Fruit fly (Drosophila melanogaster) whole organism, embryonic: ENCODE data around the gene CG15528.

Experiments
- Bdp1 ChIP-seq: fragments of 200-800 bp; sonication (Bioruptor generic); optimal IDR thresholded peaks from 3 replicates; lab custom pipeline; 2016; ENCODE audit warnings: missing biosample characterization, missing genetic modification characterization
- CG10431 ChIP-seq: fragments of 200-800 bp; sonication (Bioruptor generic); optimal IDR thresholded peaks from 3 replicates; lab custom pipeline; 2018; ENCODE audit warnings: missing biosample characterization, mild to moderate bottlenecking, missing genetic modification characterization
- CG11456 ChIP-seq: fragments of 200-800 bp; sonication (Bioruptor generic); IDR thresholded peaks from 3 replicates; pipeline ENCODE4 v1.3.6; 2022; ENCODE audit warnings: missing biosample characterization, missing genetic modification characterization
- CG11504 ChIP-seq: fragments of 200-800 bp; sonication (Bioruptor generic); optimal IDR thresholded peaks from 3 replicates; lab custom pipeline; 2019; ENCODE audit warnings: missing biosample characterization, mild to moderate bottlenecking, missing genetic modification characterization, moderate library complexity
- CG12104 ChIP-seq: fragments of 200-800 bp; sonication (Bioruptor generic); optimal IDR thresholded peaks from 3 replicates; lab custom pipeline; 2016; ENCODE audit warnings: missing biosample characterization, missing genetic modification characterization
- CG12155 ChIP-seq: fragments of 200-800 bp; sonication (Bioruptor generic); optimal IDR thresholded peaks from 3 replicates; lab custom pipeline; 2016; ENCODE audit warnings: missing biosample characterization, missing genetic modification characterization
- CG12219 ChIP-seq: fragments of 200-800 bp; sonication (Bioruptor generic); optimal IDR thresholded peaks from 3 replicates; lab custom pipeline; 2018; ENCODE audit warnings: missing biosample characterization, mild to moderate bottlenecking, missing genetic modification characterization
- CG13296 ChIP-seq: fragments of 200-800 bp; sonication (Bioruptor generic); optimal IDR thresholded peaks from 3 replicates; lab custom pipeline; 2018; ENCODE audit warnings: missing biosample characterization, mild to moderate bottlenecking, missing genetic modification characterization
- CG13424 ChIP-seq: fragments of 200-800 bp; sonication (Bioruptor generic); optimal IDR thresholded peaks from 2 replicates; lab custom pipeline; 2019; ENCODE audit warnings: missing biosample characterization, mild to moderate bottlenecking, missing genetic modification characterization, moderate library complexity
- CG15269 ChIP-seq: fragments of 200-800 bp; sonication (Bioruptor generic); optimal IDR thresholded peaks from 2 replicates; lab custom pipeline; 2018; ENCODE audit warnings: missing biosample characterization, mild to moderate bottlenecking, missing genetic modification characterization, moderate library complexity
- CG17361 ChIP-seq: fragments of 200-800 bp; sonication (Bioruptor generic); IDR thresholded peaks from 3 replicates; pipeline ENCODE4 v1.3.6; 2022; ENCODE audit warnings: missing biosample characterization, missing genetic modification characterization
- CG17568 ChIP-seq: fragments of 200-800 bp; sonication (Bioruptor generic); optimal IDR thresholded peaks from 2 replicates; lab custom pipeline; 2018; ENCODE audit warnings: missing biosample characterization, mild to moderate bottlenecking, missing genetic modification characterization, moderate library complexity
- CG2202 ChIP-seq: fragments of 200-800 bp; sonication (Bioruptor generic); optimal IDR thresholded peaks from 2 replicates; lab custom pipeline; 2018; ENCODE audit warnings: missing biosample characterization, mild to moderate bottlenecking, missing genetic modification characterization
- CG3065 ChIP-seq: fragments of 200-800 bp; sonication (Bioruptor generic); optimal IDR thresholded peaks from 2 replicates; lab custom pipeline; 2016; ENCODE audit warnings: missing biosample characterization, missing genetic modification characterization
- CG31388 ChIP-seq: fragments of 200-800 bp; sonication (Bioruptor generic); optimal IDR thresholded peaks from 2 replicates; lab custom pipeline; 2016; ENCODE audit warnings: missing biosample characterization, missing genetic modification characterization
- CG31441 ChIP-seq: fragments of 200-800 bp; sonication (Bioruptor generic); IDR thresholded peaks from 2 replicates; pipeline ENCODE4 v1.3.6; 2022; ENCODE audit warnings: missing biosample characterization, missing genetic modification characterization
- CG6654 ChIP-seq: fragments of 200-800 bp; sonication (Bioruptor generic); optimal IDR thresholded peaks from 2 replicates; lab custom pipeline; 2017; ENCODE audit warnings: missing biosample characterization, mild to moderate bottlenecking, missing genetic modification characterization
- CG7745 ChIP-seq: fragments of 200-800 bp; sonication (Bioruptor generic); optimal IDR thresholded peaks from 2 replicates; lab custom pipeline; 2018; ENCODE audit warnings: missing biosample characterization, mild to moderate bottlenecking, missing genetic modification characterization, moderate library complexity
- CG7987 ChIP-seq: fragments of 200-800 bp; sonication (Bioruptor generic); optimal IDR thresholded peaks from 2 replicates; lab custom pipeline; 2018; ENCODE audit warnings: missing biosample characterization, mild to moderate bottlenecking, missing genetic modification characterization, moderate library complexity
- CG8765 ChIP-seq: fragments of 200-800 bp; sonication (Bioruptor generic); IDR thresholded peaks from 2 replicates; pipeline ENCODE4 v1.3.6; 2022; ENCODE audit warnings: missing biosample characterization, missing genetic modification characterization
- Doc2 ChIP-seq: fragments of 200-800 bp; sonication (Bioruptor generic); IDR thresholded peaks from 2 replicates; pipeline ENCODE4 v1.3.6; 2022; ENCODE audit warnings: missing biosample characterization, missing genetic modification characterization
- Dref ChIP-seq: fragments of 200-800 bp; sonication (Bioruptor generic); IDR thresholded peaks from 2 replicates; pipeline ENCODE4 v1.3.6; 2022; ENCODE audit warnings: missing biosample characterization, missing genetic modification characterization
- Ets65A ChIP-seq: fragments of 200-800 bp; sonication (Bioruptor generic); peaks from one replicate; lab custom pipeline; 2016; ENCODE audit warnings: missing biosample characterization, missing genetic modification characterization
- H15 ChIP-seq: fragments of 200-800 bp; sonication (Bioruptor generic); IDR thresholded peaks from 3 replicates; pipeline ENCODE4 v1.3.6; 2022; ENCODE audit warnings: missing biosample characterization, missing genetic modification characterization
- HLH4C ChIP-seq: fragments of 200-800 bp; sonication (Bioruptor generic); IDR thresholded peaks from 3 replicates; pipeline ENCODE4 v1.3.6; 2022; ENCODE audit warnings: missing biosample characterization, missing genetic modification characterization; ENCODE audit not compliant: partially characterized antibody
- HLH54F ChIP-seq: fragments of 200-800 bp; sonication (Bioruptor generic); optimal IDR thresholded peaks from 3 replicates; lab custom pipeline; 2016; ENCODE audit warnings: missing biosample characterization, missing genetic modification characterization
- Hmx ChIP-seq: fragments of 200-800 bp; sonication (Bioruptor generic); optimal IDR thresholded peaks from 2 replicates; lab custom pipeline; 2016; ENCODE audit warnings: missing biosample characterization, missing genetic modification characterization
- Lhr ChIP-seq: fragments of 200-800 bp; sonication (Bioruptor generic); optimal IDR thresholded peaks from 3 replicates; lab custom pipeline; 2017; ENCODE audit warnings: mild to moderate bottlenecking, missing biosample characterization, missing genetic modification reagents, missing genetic modification characterization
- Mad ChIP-seq: fragments of 200-800 bp; sonication (Bioruptor generic); optimal IDR thresholded peaks from 2 replicates; lab custom pipeline; 2016; ENCODE audit warnings: missing biosample characterization, missing genetic modification characterization
- NFAT ChIP-seq: fragments of 200-800 bp; sonication (Bioruptor generic); IDR thresholded peaks from 2 replicates; pipeline ENCODE4 v1.3.6; 2022; ENCODE audit warnings: missing biosample characterization, missing genetic modification characterization
- Nf-YC ChIP-seq: fragments of 200-800 bp; optimal IDR thresholded peaks from 3 replicates; lab custom pipeline; 2019; ENCODE audit warnings: missing biosample characterization, mild to moderate bottlenecking, missing genetic modification characterization, moderate library complexity
- Pdp1 ChIP-seq, 2 experiments: fragments of 200-800 bp; sonication (Bioruptor generic); optimal IDR thresholded peaks; 3 replicates each; lab custom pipeline; 2016; ENCODE audit warnings: missing biosample characterization in 2 of 2, missing genetic modification characterization in 2 of 2, mild to moderate bottlenecking in 1 of 2, moderate library complexity in 1 of 2
- Rfx ChIP-seq: fragments of 200-800 bp; sonication (Bioruptor generic); IDR thresholded peaks from 2 replicates; pipeline ENCODE4 v1.3.6; 2022; ENCODE audit warnings: missing biosample characterization, missing genetic modification characterization
- bbx ChIP-seq: fragments of 200-800 bp; sonication (Bioruptor generic); IDR thresholded peaks from 2 replicates; pipeline ENCODE4 v1.3.6; 2022; ENCODE audit warnings: missing biosample characterization, missing genetic modification characterization; ENCODE audit not compliant: partially characterized antibody
- bowl ChIP-seq: fragments of 200-800 bp; sonication (Bioruptor generic); IDR thresholded peaks from 2 replicates; pipeline ENCODE4 v1.3.6; 2022; ENCODE audit warnings: missing biosample characterization, missing genetic modification characterization
- cad ChIP-seq: fragments of >200 bp; optimal IDR thresholded peaks from 2 replicates; lab custom pipeline; 2017; ENCODE audit warnings: missing biosample characterization, missing genetic modification characterization
- cato ChIP-seq: fragments of 200-800 bp; sonication (Bioruptor generic); optimal IDR thresholded peaks from 2 replicates; lab custom pipeline; 2016; ENCODE audit warnings: missing biosample characterization, missing genetic modification characterization, borderline replicate concordance
- ci ChIP-seq: fragments of 200-800 bp; sonication (Bioruptor generic); IDR thresholded peaks from 3 replicates; pipeline ENCODE4 v1.3.6; 2022; ENCODE audit warnings: missing biosample characterization, missing genetic modification characterization
- corto ChIP-seq: fragments of 200-800 bp; sonication (Bioruptor generic); optimal IDR thresholded peaks from 2 replicates; lab custom pipeline; 2016; ENCODE audit warnings: missing biosample characterization, mild to moderate bottlenecking, missing genetic modification characterization, moderate library complexity
- ems ChIP-seq: fragments of 200-800 bp; sonication (Bioruptor generic); optimal IDR thresholded peaks from 3 replicates; lab custom pipeline; 2016; ENCODE audit warnings: missing biosample characterization, missing genetic modification characterization
- grau ChIP-seq: fragments of 200-800 bp; optimal IDR thresholded peaks from 3 replicates; lab custom pipeline; 2019; ENCODE audit warnings: missing biosample characterization, mild to moderate bottlenecking, missing genetic modification characterization, moderate library complexity
- ham ChIP-seq: fragments of 200-800 bp; sonication (Bioruptor generic); IDR thresholded peaks from 2 replicates; pipeline ENCODE4 v1.3.6; 2022; ENCODE audit warnings: missing biosample characterization, missing genetic modification characterization
- lilli ChIP-seq: fragments of 200-800 bp; sonication (Bioruptor generic); optimal IDR thresholded peaks from 3 replicates; lab custom pipeline; 2016; ENCODE audit warnings: missing biosample characterization, missing genetic modification characterization
- org-1 ChIP-seq: fragments of 200-800 bp; sonication (Bioruptor generic); optimal IDR thresholded peaks from 2 replicates; lab custom pipeline; 2017; ENCODE audit warnings: missing biosample characterization, missing genetic modification characterization
- p53 ChIP-seq: fragments of 200-800 bp; sonication (Bioruptor generic); optimal IDR thresholded peaks from 2 replicates; lab custom pipeline; 2016; ENCODE audit warnings: missing biosample characterization, missing genetic modification characterization
- pho ChIP-seq: fragments of 200-800 bp; sonication (Bioruptor generic); optimal IDR thresholded peaks from 2 replicates; lab custom pipeline; 2016; ENCODE audit warnings: missing biosample characterization, missing genetic modification characterization
- pzg ChIP-seq: fragments of 200-800 bp; sonication (Bioruptor generic); optimal IDR thresholded peaks from 3 replicates; lab custom pipeline; 2018; ENCODE audit warnings: missing biosample characterization, mild to moderate bottlenecking, missing genetic modification characterization, moderate library complexity
- sens-2 ChIP-seq: fragments of 200-800 bp; sonication (Bioruptor generic); IDR thresholded peaks from 2 replicates; pipeline ENCODE4 v1.3.6; 2022; ENCODE audit warnings: missing biosample characterization, missing genetic modification characterization
- shn ChIP-seq: fragments of 200-800 bp; sonication (Bioruptor generic); optimal IDR thresholded peaks from 3 replicates; lab custom pipeline; 2016; ENCODE audit warnings: missing biosample characterization, missing genetic modification characterization
- sr ChIP-seq: fragments of 200-800 bp; sonication (Bioruptor generic); IDR thresholded peaks from 3 replicates; pipeline ENCODE4 v1.3.6; 2022; ENCODE audit warnings: missing biosample characterization, missing genetic modification characterization
- wek ChIP-seq: fragments of 200-800 bp; sonication (Bioruptor generic); optimal IDR thresholded peaks from 3 replicates; lab custom pipeline; 2018; ENCODE audit warnings: missing biosample characterization, mild to moderate bottlenecking, missing genetic modification characterization, moderate library complexity
- wor ChIP-seq: fragments of 200-800 bp; sonication (Bioruptor generic); IDR thresholded peaks from 2 replicates; pipeline ENCODE4 v1.3.6; 2022; ENCODE audit warnings: missing biosample characterization, missing genetic modification characterization
- zen ChIP-seq: fragments of 200-800 bp; sonication (Bioruptor generic); optimal IDR thresholded peaks from 3 replicates; lab custom pipeline; 2018; ENCODE audit warnings: missing biosample characterization, mild to moderate bottlenecking, missing genetic modification characterization, moderate library complexity

Gene CG15528

dm6 chr3R:30039494-30039893 is 12.4 kb downstream of the CG15528 start, which contains the start of the genes janA, Sry-alpha and Sry-beta (continued):
- TF ChIP-seq CG7745 (no peak), CG12104 (GFP tag; lab: Kevin White, UChicago) (no peak), sr (GFP tag; lab: Robert Waterston, UW) (no peak), CG7987 (no peak), Rfx (peak; percentile 44), CG31441 (GFP tag; lab: Robert Waterston, UW) (no peak), CG12219 (GFP tag; lab: Kevin White, UChicago) (no peak), HLH4C (GFP tag; lab: Robert Waterston, UW) (peak; percentile 99), wek (GFP tag; lab: Kevin White, UChicago) (no peak), NFAT (GFP tag; lab: Robert Waterston, UW) (no peak), wor (GFP tag; lab: Robert Waterston, UW) (no peak), CG8765 (GFP tag; lab: Robert Waterston, UW) (no peak), CG17568 (GFP tag; lab: Kevin White, UChicago) (no peak), Mad (GFP tag; lab: Kevin White, UChicago) (peak; percentile 26), pho (GFP tag; lab: Kevin White, UChicago) (no peak), bbx (GFP tag; lab: Robert Waterston, UW) (peak; percentile 99), grau (tag; lab: Kevin White, UChicago) (no peak), ci (GFP tag; lab: Robert Waterston, UW) (no peak), CG12155 (no peak), CG2202 (tag; lab: Kevin White, UChicago) (no peak), CG17361 (GFP tag; lab: Robert Waterston, UW) (no peak), bowl (GFP tag; lab: Robert Waterston, UW) (no peak), Pdp1 (GFP tag; optimal IDR thresholded peaks at IDR 0.05; lab: Kevin White, UChicago) (no peak), CG13424 (tag; lab: Kevin White, UChicago) (peak; percentile 16), H15 (GFP tag; lab: Robert Waterston, UW) (no peak), cad (GFP tag; lab: Kevin White, UChicago) (no peak), lilli (peak; percentile 56), cato (GFP tag; lab: Kevin White, UChicago) (no peak), CG11504 (tag; lab: Kevin White, UChicago) (no peak), HLH54F (GFP tag; lab: Kevin White, UChicago) (no peak), ham (GFP tag; lab: Robert Waterston, UW) (no peak), CG3065 (GFP tag; lab: Kevin White, UChicago) (no peak), corto (GFP tag; lab: Kevin White, UChicago) (no peak), org-1 (GFP tag; lab: Kevin White, UChicago) (no peak), ems (GFP tag; lab: Kevin White, UChicago) (no peak), Doc2 (no peak), CG6654 (GFP tag; lab: Kevin White, UChicago) (no peak), pzg (GFP tag; lab: Kevin White, UChicago) (peak; percentile 77), Lhr (GFP tag; lab: Kevin White, UChicago) (peak; percentile 24), Dref (GFP tag; lab: Robert Waterston, UW) (peak; percentile 92), CG31388 (GFP tag; lab: Kevin White, UChicago) (no peak), CG15269 (no peak), CG11456 (GFP tag; lab: Robert Waterston, UW) (no peak), zen (peak; percentile 35), shn (GFP tag; lab: Kevin White, UChicago) (no peak), CG10431 (no peak), Ets65A (peak; percentile 40), Bdp1 (GFP tag; lab: Kevin White, UChicago) (no peak), Hmx (GFP tag; lab: Kevin White, UChicago) (no peak), p53 (GFP tag; lab: Kevin White, UChicago) (no peak), CG13296 (GFP tag; lab: Kevin White, UChicago) (no peak), Nf-YC (tag; lab: Kevin White, UChicago) (peak; percentile 17), sens-2 (GFP tag; lab: Robert Waterston, UW) (no peak)
